Worm (Caenorhabditis elegans): Measurements from ENCODE around the gene C39E9.7.

The C39E9.7 gene

DNA sequence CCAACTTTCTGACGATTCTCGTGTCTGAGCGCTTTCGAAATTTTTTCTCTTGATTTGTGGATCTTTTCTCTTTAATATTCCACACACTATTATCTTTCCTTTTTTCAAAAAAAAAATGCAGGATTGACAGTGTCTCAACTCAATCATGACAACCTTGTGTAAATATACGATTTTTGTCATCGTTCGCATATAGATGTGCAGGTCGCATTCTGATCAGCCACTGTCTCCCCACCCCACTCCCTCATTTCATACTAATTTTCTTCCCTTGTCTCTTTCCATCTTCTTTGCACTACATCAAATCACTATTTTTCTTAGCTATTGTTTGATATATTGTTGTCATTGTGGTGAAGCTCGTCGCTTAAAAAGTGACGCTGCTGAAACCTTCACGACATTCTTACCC, 41.2 kb downstream of the C39E9.7 start (continued):
- TF ChIP-seq B0336.3 (GFP tag; IDR thresholded peaks at IDR 0.05) (peak; percentile 40; the same call in 1 of the 2 replicates), tbx-9 (tag; optimal IDR thresholded peaks at IDR 0.05; ENCODE audit: borderline replicate concordance) (no peak), athp-1 (tag; optimal IDR thresholded peaks at IDR 0.05) (peak; percentile 40)

- TF ChIP-seq snpc-4 (GFP tag; optimal IDR thresholded peaks at IDR 0.05) (no peak), snpc-4 (tag; optimal IDR thresholded peaks at IDR 0.05) (no peak), madf-3 (GFP tag; IDR thresholded peaks at IDR 0.05) (0 out of 2 replicates have a peak, but pooled peaks have one; percentile 30), zfh-2 (GFP tag; conservative IDR thresholded peaks at IDR 0.05) (peak; percentile 65), cebp-2 (GFP tag; IDR thresholded peaks at IDR 0.05) (0 out of 2 replicates have a peak, but pooled peaks have one; percentile 86), ztf-18 (tag; optimal IDR thresholded peaks at IDR 0.05) (no peak), ceh-100 (GFP tag; IDR thresholded peaks at IDR 0.05) (no peak), egl-18 (GFP tag; IDR thresholded peaks at IDR 0.05) (0 out of 2 replicates have a peak, but pooled peaks have one; percentile 47), F52B5.7 (tag; optimal IDR thresholded peaks at IDR 0.05) (peak; percentile 25), bed-1 (GFP tag; IDR thresholded peaks at IDR 0.05) (no peak), somi-1 (GFP tag; optimal IDR thresholded peaks at IDR 0.05) (no peak)
Measured at ce11 chrIV:13033516-13033915, 43.0 kb downstream of the C39E9.7 start.

DNA sequence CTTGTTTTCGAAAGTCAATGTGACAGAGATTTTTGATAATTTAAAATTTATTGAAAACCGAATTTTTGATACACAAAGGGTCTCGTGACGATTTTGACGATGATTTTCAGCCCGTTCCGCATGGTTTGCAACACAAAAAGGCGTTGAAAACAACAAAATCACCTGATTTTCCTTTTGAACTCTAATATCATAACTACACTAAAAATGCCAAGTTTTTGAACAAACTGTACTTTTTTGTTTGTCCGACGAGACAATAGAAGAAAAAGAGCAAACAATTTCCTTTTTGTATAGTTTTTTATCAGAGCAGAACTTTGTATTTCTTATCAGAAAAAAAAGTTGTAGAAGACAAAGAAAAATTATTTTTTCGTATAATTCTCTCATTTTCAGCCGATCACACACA, 44.4 kb downstream of the C39E9.7 start:
- TF ChIP-seq nhr-80 (tag; optimal IDR thresholded peaks at IDR 0.05) (peak; percentile 29), cebp-1 (GFP tag; IDR thresholded peaks at IDR 0.05) (no peak), cebp-1 (tag; optimal IDR thresholded peaks at IDR 0.05) (peak; percentile 4), ztf-25 (GFP tag; IDR thresholded peaks at IDR 0.05) (no peak)

ce11 chrIV:13030467-13031299, 45.8 kb downstream of the C39E9.7 start:
- no peak for TF ChIP-seq hrde-1 (tag; optimal IDR thresholded peaks at IDR 0.05; ENCODE audit: borderline replicate concordance)
- 0 out of 2 replicates have a peak, but pooled peaks have one; percentile 20 for TF ChIP-seq Y53G8AR.9 (GFP tag; conservative IDR thresholded peaks at IDR 0.05)
- peak; percentile 38; the same call in 1 of the 2 replicates for TF ChIP-seq zfh-2 (GFP tag; conservative IDR thresholded peaks at IDR 0.05)
- no peak for TF ChIP-seq Y79H2A.3 (GFP tag; conservative IDR thresholded peaks at IDR 0.05)
- TF ChIP-seq hlh-26 (GFP tag; conservative IDR thresholded peaks at IDR 0.05), result no peak
- TF ChIP-seq ztf-18 (tag; optimal IDR thresholded peaks at IDR 0.05), result peak; percentile 2
- 0 out of 2 replicates have a peak, but pooled peaks have one; percentile 9 for TF ChIP-seq madf-6 (GFP tag; IDR thresholded peaks at IDR 0.05)

DNA sequence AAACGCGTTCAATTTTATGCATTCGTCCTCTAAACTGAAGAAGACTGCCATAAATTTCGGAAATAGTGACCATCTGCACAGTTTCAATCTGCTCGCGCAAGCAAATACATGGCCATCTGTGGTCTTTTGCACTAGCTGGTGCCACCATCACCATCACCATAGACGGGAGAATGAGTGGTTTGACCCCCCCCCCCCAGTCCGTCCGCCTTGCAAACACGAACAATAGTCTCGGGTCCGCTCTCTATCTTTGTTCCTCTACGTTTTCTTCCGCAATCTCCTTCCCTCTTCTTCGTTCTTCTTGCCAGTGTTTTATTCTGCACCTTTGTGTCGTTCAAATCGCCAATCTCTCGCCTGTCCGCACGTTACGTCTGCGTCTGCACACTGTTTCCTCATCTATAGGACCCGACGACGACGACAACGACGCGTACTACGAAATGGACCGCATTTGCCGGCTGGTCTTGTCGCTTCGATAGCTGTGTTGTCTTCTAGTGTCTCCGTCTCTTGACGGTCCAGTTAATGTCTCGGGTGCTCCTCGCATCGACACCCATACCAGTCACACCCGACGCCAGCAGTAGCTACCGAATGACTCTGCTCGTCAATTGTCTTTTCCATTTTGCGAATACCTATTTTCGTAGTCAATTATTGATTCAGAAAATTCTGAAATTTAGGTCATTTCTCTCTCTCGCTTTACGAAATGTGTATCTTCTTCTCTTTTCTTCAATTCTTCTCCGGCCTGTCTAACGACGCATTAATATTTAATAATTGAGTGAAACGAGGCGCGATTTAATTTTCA, 46.6 kb downstream of the C39E9.7 start:
- TF ChIP-seq nhr-120 (GFP tag; IDR thresholded peaks at IDR 0.05) (no peak), lin-26 (GFP tag; IDR thresholded peaks at IDR 0.05) (no peak), sptf-2 (GFP tag; optimal IDR thresholded peaks at IDR 0.05) (no peak), cebp-2 (GFP tag; IDR thresholded peaks at IDR 0.05) (0 out of 2 replicates have a peak, but pooled peaks have one; percentile 59), ceh-27 (GFP tag; optimal IDR thresholded peaks at IDR 0.05) (no peak), mes-4 (tag; optimal IDR thresholded peaks at IDR 0.05) (no peak), B0336.3 (GFP tag; IDR thresholded peaks at IDR 0.05) (peak; percentile 36; the same call in 1 of the 2 replicates), T26A5.8 (tag; optimal IDR thresholded peaks at IDR 0.05) (no peak), zfh-2 (GFP tag; conservative IDR thresholded peaks at IDR 0.05) (peak; percentile 65), K12H6.12 (tag; optimal IDR thresholded peaks at IDR 0.05) (no peak)
